Worm (Caenorhabditis elegans) whole organism, L2 larva: ENCODE data around the gene gon-1.

Experiments
- R02D3.7 ChIP-seq: fragments of 150-350 bp; optimal IDR thresholded peaks from 2 replicates; lab custom pipeline; 2014; ENCODE audit warnings: missing biosample characterization, missing genetic modification characterization
- ama-1 ChIP-seq: fragments of 150-350 bp; optimal IDR thresholded peaks from 2 replicates; lab custom pipeline; 2018; ENCODE audit warnings: inconsistent platforms
- dmd-4 ChIP-seq: sonication (generic microtip); optimal IDR thresholded peaks from 2 replicates; lab custom pipeline; 2017; ENCODE audit warnings: missing biosample characterization, missing genetic modification characterization
- egl-27 ChIP-seq: sonication (generic microtip); optimal IDR thresholded peaks from 3 replicates; lab custom pipeline; 2017; ENCODE audit warnings: missing biosample characterization, missing genetic modification reagents, missing genetic modification characterization
- elt-1 ChIP-seq: fragments of 150-350 bp; optimal IDR thresholded peaks from 2 replicates; lab custom pipeline; 2014; ENCODE audit warnings: missing biosample characterization, missing genetic modification characterization
- lin-39 ChIP-seq: fragments of 150-350 bp; optimal IDR thresholded peaks from 2 replicates; lab custom pipeline; 2014; ENCODE audit warnings: missing biosample characterization, missing genetic modification reagents, missing genetic modification characterization
- mdl-1 ChIP-seq, 2 experiments: fragments of 150-350 bp in 1 of 2; sonication (generic microtip) in 1 of 2; optimal IDR thresholded peaks; 2 replicates each; lab custom pipeline; 2017; ENCODE audit warnings: missing biosample characterization in 2 of 2, missing genetic modification characterization in 2 of 2
- nhr-10 ChIP-seq: sonication (generic microtip); optimal IDR thresholded peaks from 2 replicates; lab custom pipeline; 2017; ENCODE audit warnings: missing biosample characterization, missing genetic modification characterization
- nhr-11 ChIP-seq: fragments of 150-350 bp; optimal IDR thresholded peaks from 2 replicates; lab custom pipeline; 2014; ENCODE audit warnings: missing biosample characterization, missing genetic modification characterization
- sem-4 ChIP-seq: fragments of 150-350 bp; optimal IDR thresholded peaks from 2 replicates; lab custom pipeline; 2014; ENCODE audit warnings: missing biosample characterization, missing genetic modification reagents, missing genetic modification characterization
- ztf-11 ChIP-seq: sonication (generic microtip); optimal IDR thresholded peaks from 2 replicates; lab custom pipeline; 2017; ENCODE audit warnings: missing biosample characterization, missing genetic modification characterization

The gon-1 gene

DNA sequence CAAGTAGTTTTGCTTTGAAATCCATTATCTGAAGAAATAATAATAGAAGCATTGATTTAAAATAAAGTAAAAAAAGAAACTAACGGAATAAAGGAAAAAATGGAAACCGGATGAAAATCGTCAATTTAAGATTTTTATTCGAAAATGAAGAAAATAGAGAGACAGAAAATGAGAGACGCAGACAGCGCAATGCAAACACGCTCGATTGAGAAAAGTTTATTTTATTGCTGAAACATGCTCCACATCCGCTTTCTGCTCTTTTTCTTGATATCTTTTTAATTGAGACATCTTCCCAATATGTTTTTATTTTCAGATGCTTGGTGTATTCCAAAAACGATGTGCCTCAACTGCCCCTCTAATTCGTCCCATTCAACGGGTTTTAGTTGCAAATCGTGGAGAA is 69.0 kb downstream of the gon-1 start, which contains the start of the genes prp-18 and mccc-1 (continued):
- TF ChIP-seq lin-39 (tag; lab: Kevin White, UChicago): no peak
- TF ChIP-seq nhr-10: no peak
- no peak for TF ChIP-seq dmd-4 (tag; lab: Kevin White, UChicago)
- no peak for TF ChIP-seq elt-1 (tag; lab: Kevin White, UChicago)
- TF ChIP-seq nhr-11 (tag; lab: Kevin White, UChicago): no peak
- no peak for TF ChIP-seq R02D3.7 (tag; lab: Kevin White, UChicago)
- no peak for TF ChIP-seq ztf-11
- no peak for TF ChIP-seq egl-27 (tag; lab: Kevin White, UChicago)
- no peak for TF ChIP-seq mdl-1 (tag; optimal IDR thresholded peaks at IDR 0.05; lab: Kevin White, UChicago)
- no peak for TF ChIP-seq ama-1 (lab: Kevin White, UChicago)
- peak; percentile 11 for TF ChIP-seq sem-4 (tag; lab: Kevin White, UChicago)
